Worm (Caenorhabditis elegans): ENCODE results near the gene znfx-1.

The znfx-1 gene

DNA sequence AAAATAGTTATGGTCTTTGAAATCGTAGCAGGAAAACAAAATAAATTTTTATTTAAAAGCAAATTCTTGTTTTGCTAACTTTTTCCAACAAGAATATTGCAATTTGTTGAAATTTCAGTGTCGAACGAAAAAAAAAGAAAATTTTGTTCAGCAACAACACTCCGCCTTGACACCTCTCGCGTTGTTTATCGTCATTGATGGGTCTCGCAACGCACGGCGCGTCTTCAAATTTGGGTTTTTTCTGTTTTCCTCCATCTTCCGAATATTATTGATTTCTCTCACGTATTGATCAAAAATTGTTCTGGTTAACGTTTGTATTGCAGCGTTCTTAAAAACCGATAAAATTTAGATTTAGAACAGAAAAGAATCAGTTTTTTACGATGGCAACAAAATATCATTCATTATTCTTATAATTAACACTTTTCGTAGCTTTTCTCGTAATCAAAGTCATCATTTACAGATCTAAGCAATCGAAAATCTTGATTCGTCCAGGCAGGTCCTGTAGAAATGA is 44.0 kb upstream of the znfx-1 start, which contains the start of gene dpl-1:
Gene dpl-1 (plus strand): TSS at position 461 of the 511 bp plus-strand sequence.
- TF ChIP-seq zim-3 (tag; optimal IDR thresholded peaks at IDR 0.05): no peak
- TF ChIP-seq efl-1 (GFP tag; optimal IDR thresholded peaks at IDR 0.05): peak; percentile 39
- TF ChIP-seq F23B12.7 (tag; optimal IDR thresholded peaks at IDR 0.05; ENCODE audit: insufficient read depth): no peak
- no peak for TF ChIP-seq hmg-1.2 (GFP tag; IDR thresholded peaks at IDR 0.05)
- TF ChIP-seq ceh-79 (tag; optimal IDR thresholded peaks at IDR 0.05): no peak
- peak; percentile 92 for TF ChIP-seq attf-3 (GFP tag; conservative IDR thresholded peaks at IDR 0.05)
- TF ChIP-seq let-526 (GFP tag; IDR thresholded peaks at IDR 0.05): no peak
- peak in 1 of 3 experiments; percentile 59 for TF ChIP-seq lin-35 (GFP tag; optimal IDR thresholded peaks at IDR 0.05)
- peak; percentile 30 for TF ChIP-seq lin-54 (GFP tag; optimal IDR thresholded peaks at IDR 0.05)
- TF ChIP-seq rpc-1 (optimal IDR thresholded peaks at IDR 0.05): no peak
- TF ChIP-seq rpc-1 (tag; optimal IDR thresholded peaks at IDR 0.05): no peak
- no peak for TF ChIP-seq chd-7 (tag; optimal IDR thresholded peaks at IDR 0.05)
- no peak for TF ChIP-seq dpff-1 (tag; optimal IDR thresholded peaks at IDR 0.05)
- no peak for TF ChIP-seq die-1 (tag; optimal IDR thresholded peaks at IDR 0.05)
- TF ChIP-seq attf-6 (GFP tag; IDR thresholded peaks at IDR 0.05): no peak
- no peak for TF ChIP-seq nhr-120 (GFP tag; IDR thresholded peaks at IDR 0.05)
- no peak for TF ChIP-seq unc-130 (GFP tag; optimal IDR thresholded peaks at IDR 0.05)
- no peak for TF ChIP-seq egl-18 (GFP tag; IDR thresholded peaks at IDR 0.05)
- TF ChIP-seq nhr-80 (tag; optimal IDR thresholded peaks at IDR 0.05): no peak
- TF ChIP-seq madf-10 (tag; optimal IDR thresholded peaks at IDR 0.05): no peak
- TF ChIP-seq dpl-1 (GFP tag; optimal IDR thresholded peaks at IDR 0.05): peak; percentile 26

DNA sequence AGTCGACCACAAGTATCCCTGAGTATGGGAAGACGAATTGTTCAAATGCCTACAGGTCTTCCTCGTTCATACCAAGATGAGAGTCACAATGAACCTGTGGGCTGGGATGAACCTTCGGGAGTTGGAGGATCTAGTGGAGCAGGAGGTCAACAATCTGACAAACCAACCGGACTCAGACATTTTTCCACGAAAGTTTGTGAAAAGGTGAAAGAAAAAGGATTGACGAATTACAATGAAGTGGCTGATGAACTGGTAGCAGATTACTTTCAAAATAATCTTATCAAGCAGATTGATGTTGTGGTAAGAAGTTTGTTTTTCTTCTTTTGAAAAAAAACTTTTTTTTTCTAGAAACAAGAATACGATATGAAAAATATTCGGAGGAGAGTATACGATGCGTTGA is 43.4 kb upstream of the znfx-1 start:
- TF ChIP-seq madf-3 (GFP tag; IDR thresholded peaks at IDR 0.05) (0 out of 2 replicates have a peak, but pooled peaks have one; percentile 24), sea-2 (GFP tag; IDR thresholded peaks at IDR 0.05) (no peak), atf-7 (tag; optimal IDR thresholded peaks at IDR 0.05) (no peak), let-607 (tag; optimal IDR thresholded peaks at IDR 0.05) (no peak), ztf-6 (GFP tag; IDR thresholded peaks at IDR 0.05) (no peak), snpc-1.3 (tag; optimal IDR thresholded peaks at IDR 0.05; ENCODE audit: insufficient read depth) (no peak)

- no peak for TF ChIP-seq nfyb-1 (GFP tag; IDR thresholded peaks at IDR 0.05)
- no peak for TF ChIP-seq F57C9.4 (tag; optimal IDR thresholded peaks at IDR 0.05)
- TF ChIP-seq T07F8.4 (tag; optimal IDR thresholded peaks at IDR 0.05): no peak
- no peak for TF ChIP-seq Y95B8A.8 (GFP tag; IDR thresholded peaks at IDR 0.05)
- 0 out of 2 replicates have a peak, but pooled peaks have one; percentile 11 for TF ChIP-seq madf-6 (GFP tag; IDR thresholded peaks at IDR 0.05)
- TF ChIP-seq nfya-1 (tag; optimal IDR thresholded peaks at IDR 0.05; ENCODE audit: borderline replicate concordance, insufficient read depth): no peak
- no peak for TF ChIP-seq D2030.7 (GFP tag; IDR thresholded peaks at IDR 0.05)
- no peak for TF ChIP-seq chd-7 (tag; optimal IDR thresholded peaks at IDR 0.05)
- no peak for TF ChIP-seq let-526 (GFP tag; IDR thresholded peaks at IDR 0.05)
Measured at ce11 chrII:9170851-9171250, 42.6 kb upstream of the znfx-1 start.

DNA sequence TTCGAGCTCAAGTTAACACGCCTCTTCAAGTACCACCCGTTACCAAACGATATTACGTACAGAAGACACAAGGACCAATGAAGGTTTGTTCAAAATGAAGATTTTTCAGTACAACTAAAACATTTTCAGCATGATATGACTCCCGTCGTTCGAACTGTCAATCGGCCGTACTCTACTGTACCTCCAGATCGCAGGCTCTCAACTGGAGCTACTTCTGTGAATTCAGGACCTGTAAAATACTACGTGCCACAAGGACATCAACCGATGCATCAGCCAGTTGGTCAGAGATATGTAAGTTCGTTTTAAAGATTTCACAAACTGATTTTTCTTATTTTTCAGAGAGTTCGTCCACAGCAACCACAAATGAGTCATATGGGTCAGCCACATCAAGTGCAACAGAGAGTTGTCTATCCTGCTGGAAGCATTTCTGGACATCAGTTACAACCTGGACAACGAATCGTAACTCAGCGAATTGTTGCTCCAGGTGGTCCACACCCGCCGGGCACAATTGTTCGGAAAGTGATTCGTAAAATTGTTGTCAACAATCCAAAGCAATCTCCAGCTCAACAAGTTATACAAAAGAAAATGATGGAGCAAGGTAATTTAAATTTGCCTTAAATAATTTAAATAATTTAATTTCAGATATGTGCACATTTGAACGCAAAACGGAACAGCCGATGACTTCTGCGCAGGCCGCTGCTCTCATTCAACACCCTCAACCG is 41.8 kb upstream of the znfx-1 start:
- TF ChIP-seq him-1 (tag; optimal IDR thresholded peaks at IDR 0.05) (no peak), dox-1 (GFP tag; IDR thresholded peaks at IDR 0.05) (no peak), gei-17 (GFP tag; optimal IDR thresholded peaks at IDR 0.05) (no peak), nhr-27 (tag; optimal IDR thresholded peaks at IDR 0.05) (no peak), zfh-2 (GFP tag; conservative IDR thresholded peaks at IDR 0.05) (no peak), dpl-1 (GFP tag; optimal IDR thresholded peaks at IDR 0.05) (no peak), ztf-28 (GFP tag; IDR thresholded peaks at IDR 0.05) (no peak), K11D2.4 (GFP tag; IDR thresholded peaks at IDR 0.05) (no peak), dpff-1 (tag; optimal IDR thresholded peaks at IDR 0.05) (no peak), rpc-1 (optimal IDR thresholded peaks at IDR 0.05) (no peak), rpc-1 (tag; optimal IDR thresholded peaks at IDR 0.05) (no peak), Y95B8A.8 (GFP tag; IDR thresholded peaks at IDR 0.05) (no peak), ztf-3 (GFP tag; optimal IDR thresholded peaks at IDR 0.05) (no peak), ZK185.1 (tag; optimal IDR thresholded peaks at IDR 0.05; ENCODE audit: poor library complexity, severe bottlenecking) (no peak), F52B5.7 (tag; optimal IDR thresholded peaks at IDR 0.05) (no peak)

Data from whole organism, young adult.